Fruit fly (Drosophila melanogaster): ENCODE measurements around the gene escl.

Gene escl

dm6 chr2L:12002922-12003791, 12.4 kb downstream of the escl start (continued):
- TF ChIP-seq tgo (GFP tag; IDR thresholded peaks at IDR 0.05) (no peak), ems (GFP tag; optimal IDR thresholded peaks at IDR 0.05) (peak; percentile 1), CG6854 (GFP tag; optimal IDR thresholded peaks at IDR 0.05) (peak; percentile 11), Taf1 (GFP tag; IDR thresholded peaks at IDR 0.05) (no peak), NFAT (GFP tag; IDR thresholded peaks at IDR 0.05) (no peak), hth (optimal IDR thresholded peaks at IDR 0.05) (no peak), Kr (GFP tag; optimal IDR thresholded peaks at IDR 0.05) (peak; percentile 13), CG7839 (tag; optimal IDR thresholded peaks at IDR 0.05) (peak; percentile 50), bsh (GFP tag; optimal IDR thresholded peaks at IDR 0.05) (peak in 1 of 2 experiments; percentile 44), CG5180 (GFP tag; optimal IDR thresholded peaks at IDR 0.05) (peak; percentile 91), dpn (GFP tag; optimal IDR thresholded peaks at IDR 0.05) (peak; percentile 38 to 41), Ssrp (tag; optimal IDR thresholded peaks at IDR 0.05) (peak; percentile 14), tin (GFP tag; optimal IDR thresholded peaks at IDR 0.05) (peak; percentile 32), ash1 (GFP tag; optimal IDR thresholded peaks at IDR 0.05) (no peak), HLH4C (GFP tag; IDR thresholded peaks at IDR 0.05; ENCODE audit: partially characterized antibody) (no peak), ro (GFP tag; IDR thresholded peaks at IDR 0.05) (no peak), stc (GFP tag; IDR thresholded peaks at IDR 0.05) (no peak), CG8388 (GFP tag; optimal IDR thresholded peaks at IDR 0.05) (peak; percentile 25), dan (GFP tag; IDR thresholded peaks at IDR 0.05) (no peak), CG32767 (GFP tag; IDR thresholded peaks at IDR 0.05) (no peak), CG18764 (GFP tag; optimal IDR thresholded peaks at IDR 0.05) (peak; percentile 41), CG9932 (GFP tag; IDR thresholded peaks at IDR 0.05) (no peak), CG15479 (GFP tag; optimal IDR thresholded peaks at IDR 0.05) (peak; percentile 93), scrt (GFP tag; optimal IDR thresholded peaks at IDR 0.05) (no peak), Hmx (GFP tag; optimal IDR thresholded peaks at IDR 0.05) (no peak), CG15011 (GFP tag; optimal IDR thresholded peaks at IDR 0.05) (no peak), CG3407 (GFP tag; optimal IDR thresholded peaks at IDR 0.05) (peak; percentile 5), klu (GFP tag; IDR thresholded peaks at IDR 0.05) (no peak), slbo (GFP tag; IDR thresholded peaks at IDR 0.05) (no peak), CG13296 (GFP tag; optimal IDR thresholded peaks at IDR 0.05) (peak; percentile 39), ac (GFP tag; optimal IDR thresholded peaks at IDR 0.05) (peak; percentile 67), CG8281 (tag; optimal IDR thresholded peaks at IDR 0.05) (no peak), chm (GFP tag; IDR thresholded peaks at IDR 0.05) (no peak), D19A (tag; optimal IDR thresholded peaks at IDR 0.05) (no peak), Gug (GFP tag; IDR thresholded peaks at IDR 0.05) (no peak), tll (GFP tag; optimal IDR thresholded peaks at IDR 0.05) (peak in 1 of 2 experiments; percentile 54), NK7.1 (GFP tag; optimal IDR thresholded peaks at IDR 0.05) (no peak), CG16863 (GFP tag; optimal IDR thresholded peaks at IDR 0.05) (no peak), Hr78 (GFP tag; optimal IDR thresholded peaks at IDR 0.05) (peak in 1 of 2 experiments; percentile 91), hkb (optimal IDR thresholded peaks at IDR 0.05) (no peak), hkb (GFP tag; IDR thresholded peaks at IDR 0.05) (no peak), p53 (GFP tag; optimal IDR thresholded peaks at IDR 0.05) (peak; percentile 68), hbn (GFP tag; IDR thresholded peaks at IDR 0.05; ENCODE audit: partially characterized antibody) (no peak), Dfd (GFP tag; optimal IDR thresholded peaks at IDR 0.05) (no peak), slp2 (GFP tag; optimal IDR thresholded peaks at IDR 0.05) (no peak), sima (GFP tag; optimal IDR thresholded peaks at IDR 0.05) (no peak), Myb (GFP tag; optimal IDR thresholded peaks at IDR 0.05) (no peak), CG13775 (GFP tag; optimal IDR thresholded peaks at IDR 0.05) (peak; percentile 21), nerfin-1 (tag; optimal IDR thresholded peaks at IDR 0.05) (peak; percentile 83), repo (GFP tag; optimal IDR thresholded peaks at IDR 0.05) (no peak)

All from whole organism, embryonic.